Fruit fly (Drosophila melanogaster): ENCODE data around the gene mkg-p.

mkg-p gene

DNA sequence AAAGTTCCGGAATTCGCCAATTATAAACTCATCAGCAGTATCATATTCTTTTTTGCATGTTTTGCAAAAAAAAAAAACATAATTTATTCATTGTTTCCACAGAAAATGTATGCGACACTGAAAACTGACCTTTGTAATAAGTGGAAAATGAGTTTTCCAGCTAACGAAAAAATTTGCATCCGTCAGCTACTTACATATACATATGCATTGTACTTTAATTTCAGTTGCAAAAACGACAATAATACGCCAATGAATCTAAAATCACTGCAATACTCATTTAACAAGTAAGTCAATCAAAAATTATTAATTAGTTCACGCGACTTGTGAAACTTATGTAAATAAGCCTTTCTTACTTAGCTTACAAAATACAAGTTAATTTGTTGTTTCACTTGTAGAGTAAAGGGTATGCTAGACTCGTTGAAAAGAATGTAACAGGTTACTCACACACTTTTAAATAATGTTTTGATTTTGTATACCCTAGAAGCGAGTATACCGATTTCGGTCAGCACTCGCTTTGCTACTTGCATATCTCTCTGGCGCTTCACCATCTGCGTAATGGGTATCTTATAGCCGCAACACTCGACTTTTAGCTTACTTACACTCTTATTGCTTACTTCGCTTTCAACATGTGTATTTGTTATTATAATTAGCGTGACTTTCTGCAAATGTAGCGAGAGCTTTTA lies 6.2 kb downstream of the mkg-p start (continued):
- TF ChIP-seq CG4424 (GFP tag; optimal IDR thresholded peaks at IDR 0.05) (peak; percentile 19), CG10267 (tag; optimal IDR thresholded peaks at IDR 0.05) (no peak), usp (GFP tag; optimal IDR thresholded peaks at IDR 0.05) (no peak), CG6254 (GFP tag; optimal IDR thresholded peaks at IDR 0.05) (no peak), H15 (GFP tag; IDR thresholded peaks at IDR 0.05) (no peak), Chrac-16 (GFP tag; optimal IDR thresholded peaks at IDR 0.05) (peak; percentile 43), CG9215 (GFP tag; IDR thresholded peaks at IDR 0.05) (no peak; the same call in 1 of the 2 replicates), lmd (GFP tag; IDR thresholded peaks at IDR 0.05) (peak; percentile 32; the same call in 1 of the 2 replicates), CG10147 (GFP tag; optimal IDR thresholded peaks at IDR 0.05) (no peak), CHES-1-like (GFP tag; optimal IDR thresholded peaks at IDR 0.05) (no peak), CG18476 (GFP tag; optimal IDR thresholded peaks at IDR 0.05) (no peak), CG18011 (GFP tag; optimal IDR thresholded peaks at IDR 0.05) (no peak), HmgZ (tag; optimal IDR thresholded peaks at IDR 0.05) (no peak), CG4328 (GFP tag; optimal IDR thresholded peaks at IDR 0.05) (no peak), p53 (GFP tag; optimal IDR thresholded peaks at IDR 0.05) (no peak), vvl (GFP tag; IDR thresholded peaks at IDR 0.05) (peak; percentile 20; the same call in 1 of the 2 replicates), CG10979 (tag; optimal IDR thresholded peaks at IDR 0.05) (peak; percentile 47), CG14014 (GFP tag; IDR thresholded peaks at IDR 0.05) (no peak), CG6813 (GFP tag; optimal IDR thresholded peaks at IDR 0.05) (no peak), HmgD (GFP tag; optimal IDR thresholded peaks at IDR 0.05) (no peak), MTF-1 (GFP tag; optimal IDR thresholded peaks at IDR 0.05; ENCODE audit: borderline replicate concordance) (no peak), CG17802 (tag; optimal IDR thresholded peaks at IDR 0.05) (no peak), Neu2 (GFP tag; optimal IDR thresholded peaks at IDR 0.05; ENCODE audit: borderline replicate concordance) (no peak), CG34224 (GFP tag; IDR thresholded peaks at IDR 0.05; ENCODE audit: partially characterized antibody) (no peak), CG16813 (GFP tag; IDR thresholded peaks at IDR 0.05; ENCODE audit: partially characterized antibody) (no peak), trh (GFP tag; optimal IDR thresholded peaks at IDR 0.05) (no peak), tin (GFP tag; optimal IDR thresholded peaks at IDR 0.05) (peak; percentile 14), CG6175 (GFP tag; IDR thresholded peaks at IDR 0.05) (no peak), CG7928 (GFP tag; optimal IDR thresholded peaks at IDR 0.05) (no peak), CG15696 (tag; optimal IDR thresholded peaks at IDR 0.05) (no peak), CG13123 (GFP tag; optimal IDR thresholded peaks at IDR 0.05) (no peak), CG8281 (tag; optimal IDR thresholded peaks at IDR 0.05) (no peak), CG8478 (optimal IDR thresholded peaks at IDR 0.05) (no peak), Xbp1 (GFP tag; optimal IDR thresholded peaks at IDR 0.05) (peak; percentile 53), NC2β (GFP tag; optimal IDR thresholded peaks at IDR 0.05) (peak; percentile 23), odd (GFP tag; optimal IDR thresholded peaks at IDR 0.05) (no peak), CG4282 (GFP tag; optimal IDR thresholded peaks at IDR 0.05) (no peak), CG3407 (GFP tag; optimal IDR thresholded peaks at IDR 0.05) (no peak), cg (GFP tag; optimal IDR thresholded peaks at IDR 0.05) (no peak), CG3995 (GFP tag; optimal IDR thresholded peaks at IDR 0.05) (no peak), CG2120 (GFP tag; optimal IDR thresholded peaks at IDR 0.05) (peak; percentile 41), caup (GFP tag; optimal IDR thresholded peaks at IDR 0.05; ENCODE audit: severe bottlenecking) (no peak), Hr78 (GFP tag; optimal IDR thresholded peaks at IDR 0.05) (no peak), CG7372 (GFP tag; IDR thresholded peaks at IDR 0.05) (no peak), CG7556 (GFP tag; optimal IDR thresholded peaks at IDR 0.05) (no peak), eyg (GFP tag; optimal IDR thresholded peaks at IDR 0.05) (peak; percentile 16), MBD-R2 (GFP tag; IDR thresholded peaks at IDR 0.05) (no peak), CG10565 (GFP tag; optimal IDR thresholded peaks at IDR 0.05) (no peak), fd64A (GFP tag; optimal IDR thresholded peaks at IDR 0.05) (no peak), NC2α (GFP tag; optimal IDR thresholded peaks at IDR 0.05) (no peak)

Measured in whole organism, embryonic.